Fruit fly (Drosophila melanogaster): ENCODE measurements around the gene CG7910.
A peak's percentile ranks its signal among the peaks of the same experiment; 100 is the strongest.

Gene CG7910

dm6 chr3R:8037896-8038295 lies 49.2 kb upstream of the CG7910 start (continued):
- TF ChIP-seq CG15336 (GFP tag; IDR thresholded peaks at IDR 0.05), result peak; percentile 82
- peak; percentile 62 for TF ChIP-seq esn (GFP tag; optimal IDR thresholded peaks at IDR 0.05)
- TF ChIP-seq Hr38 (GFP tag; optimal IDR thresholded peaks at IDR 0.05), result no peak
- TF ChIP-seq Blimp-1 (GFP tag; optimal IDR thresholded peaks at IDR 0.05), result peak; percentile 10
- TF ChIP-seq OdsH (GFP tag; optimal IDR thresholded peaks at IDR 0.05), result peak; percentile 71
- peak; percentile 47 for TF ChIP-seq net (GFP tag; optimal IDR thresholded peaks at IDR 0.05)
- TF ChIP-seq achi (GFP tag; optimal IDR thresholded peaks at IDR 0.05), result peak; percentile 55
- TF ChIP-seq fkh (GFP tag; optimal IDR thresholded peaks at IDR 0.05), result no peak
- peak in 1 of 2 experiments; percentile 46 for TF ChIP-seq salr (GFP tag; optimal IDR thresholded peaks at IDR 0.05)
- peak; percentile 48 for TF ChIP-seq CG31627 (GFP tag; optimal IDR thresholded peaks at IDR 0.05)

dm6 chr3R:8038927-8039326 lies 48.1 kb upstream of the CG7910 start:
- no peak for TF ChIP-seq CG9139 (GFP tag; optimal IDR thresholded peaks at IDR 0.05)
- no peak for TF ChIP-seq CG11294 (GFP tag; IDR thresholded peaks at IDR 0.05)
- no peak for TF ChIP-seq CG11762 (GFP tag; optimal IDR thresholded peaks at IDR 0.05; ENCODE audit: insufficient read depth)
- no peak for TF ChIP-seq fd85E (GFP tag; optimal IDR thresholded peaks at IDR 0.05)
- TF ChIP-seq Hr4 (GFP tag; optimal IDR thresholded peaks at IDR 0.05), result peak; percentile 38
- peak; percentile 45 for TF ChIP-seq CG32006 (GFP tag; optimal IDR thresholded peaks at IDR 0.05)
- TF ChIP-seq eg (GFP tag; IDR thresholded peaks at IDR 0.05), result peak; percentile 43; the same call in 1 of the 3 replicates
- 0 out of 3 replicates have a peak, but pooled peaks have one; percentile 23 for TF ChIP-seq CG6163 (GFP tag; IDR thresholded peaks at IDR 0.05)
- peak; percentile 26 for TF ChIP-seq dsx (GFP tag; optimal IDR thresholded peaks at IDR 0.05; ENCODE audit: poor library complexity, severe bottlenecking)
- no peak for TF ChIP-seq vri (GFP tag; optimal IDR thresholded peaks at IDR 0.05)
- TF ChIP-seq CG8119 (GFP tag; IDR thresholded peaks at IDR 0.05), result peak; percentile 71
- peak; percentile 23 for TF ChIP-seq CG4318 (GFP tag; optimal IDR thresholded peaks at IDR 0.05)
- TF ChIP-seq Eip78C (GFP tag), result peak; percentile 70
- TF ChIP-seq svp (GFP tag), result peak; percentile 57
- peak; percentile 56 for TF ChIP-seq CG15336 (GFP tag; IDR thresholded peaks at IDR 0.05)

dm6 chr3R:8040843-8041242 lies 46.2 kb upstream of the CG7910 start, which contains the start of gene CG43060:
Gene CG43060 (plus strand): TSS chr3R:8041224.
- peak; percentile 10 for TF ChIP-seq OdsH (GFP tag; optimal IDR thresholded peaks at IDR 0.05)
- no peak for TF ChIP-seq CG4318 (GFP tag; optimal IDR thresholded peaks at IDR 0.05)
- TF ChIP-seq CG34406 (GFP tag; optimal IDR thresholded peaks at IDR 0.05), result no peak
- TF ChIP-seq Smox (GFP tag; optimal IDR thresholded peaks at IDR 0.05), result peak; percentile 41
- TF ChIP-seq fd85E (GFP tag; optimal IDR thresholded peaks at IDR 0.05), result no peak
- no peak for TF ChIP-seq CG7368 (GFP tag; optimal IDR thresholded peaks at IDR 0.05)
- peak; percentile 30 for TF ChIP-seq Ets96B (tag; optimal IDR thresholded peaks at IDR 0.05)
- peak; percentile 18 for TF ChIP-seq pdm3 (GFP tag; optimal IDR thresholded peaks at IDR 0.05)
- TF ChIP-seq CG8632 (GFP tag; optimal IDR thresholded peaks at IDR 0.05), result peak; percentile 8
- TF ChIP-seq CG9139 (GFP tag; optimal IDR thresholded peaks at IDR 0.05), result no peak
- no peak for TF ChIP-seq CG6808 (GFP tag; optimal IDR thresholded peaks at IDR 0.05)
- TF ChIP-seq CG32006 (GFP tag; optimal IDR thresholded peaks at IDR 0.05), result peak; percentile 37
- no peak for TF ChIP-seq CG6792 (GFP tag; optimal IDR thresholded peaks at IDR 0.05)
- TF ChIP-seq Eip75B (GFP tag; optimal IDR thresholded peaks at IDR 0.05), result peak; percentile 10
- TF ChIP-seq ss (GFP tag; optimal IDR thresholded peaks at IDR 0.05), result no peak
- TF ChIP-seq CG31627 (GFP tag; optimal IDR thresholded peaks at IDR 0.05), result peak; percentile 29
- peak; percentile 94 for TF ChIP-seq svp (GFP tag)
- no peak for TF ChIP-seq CG16779 (tag; optimal IDR thresholded peaks at IDR 0.05)
- TF ChIP-seq eg (GFP tag; IDR thresholded peaks at IDR 0.05), result 0 out of 3 replicates have a peak, but pooled peaks have one; percentile 17
- peak; percentile 19 for TF ChIP-seq lz (GFP tag; optimal IDR thresholded peaks at IDR 0.05)
- peak; percentile 0 for TF ChIP-seq CG1621 (tag; optimal IDR thresholded peaks at IDR 0.05)
- TF ChIP-seq CG8319 (GFP tag; optimal IDR thresholded peaks at IDR 0.05), result no peak
- TF ChIP-seq Lpt (GFP tag; optimal IDR thresholded peaks at IDR 0.05), result no peak
- no peak for TF ChIP-seq vri (GFP tag; optimal IDR thresholded peaks at IDR 0.05)
- no peak for TF ChIP-seq Hr38 (GFP tag; optimal IDR thresholded peaks at IDR 0.05)
- peak; percentile 27 for TF ChIP-seq acj6 (GFP tag; optimal IDR thresholded peaks at IDR 0.05)
- peak; percentile 28 for TF ChIP-seq Hr39 (GFP tag; optimal IDR thresholded peaks at IDR 0.05)
- no peak for TF ChIP-seq CG11902 (GFP tag; optimal IDR thresholded peaks at IDR 0.05)
- peak; percentile 39 for TF ChIP-seq dsx (GFP tag; optimal IDR thresholded peaks at IDR 0.05; ENCODE audit: poor library complexity, severe bottlenecking)
- TF ChIP-seq Eip93F (GFP tag; optimal IDR thresholded peaks at IDR 0.05), result no peak
- no peak for TF ChIP-seq dac (GFP tag; optimal IDR thresholded peaks at IDR 0.05)
- peak; percentile 25; the same call in 1 of the 3 replicates for TF ChIP-seq CG6163 (GFP tag; IDR thresholded peaks at IDR 0.05)
- TF ChIP-seq Gug (GFP tag; IDR thresholded peaks at IDR 0.05), result 0 out of 2 replicates have a peak, but pooled peaks have one; percentile 18
- TF ChIP-seq CG3919 (GFP tag; optimal IDR thresholded peaks at IDR 0.05), result no peak
- TF ChIP-seq CG11762 (GFP tag; optimal IDR thresholded peaks at IDR 0.05; ENCODE audit: insufficient read depth), result no peak
